Worm (Caenorhabditis elegans) whole organism, mixed stage, embryonic: ENCODE data around the gene K02C4.2.

Source experiments
- M03D4.4 ChIP-seq: sonication (generic microtip); optimal IDR thresholded peaks from 2 replicates; lab custom pipeline; 2017; ENCODE audit warnings: mild to moderate bottlenecking, missing genetic modification characterization, missing compliant biosample characterization
- bed-3 ChIP-seq: fragments of 200-800 bp; sonication (Bioruptor generic); optimal IDR thresholded peaks from 3 replicates; lab custom pipeline; 2018; ENCODE audit warnings: mild to moderate bottlenecking, missing genetic modification characterization, moderate library complexity, missing compliant biosample characterization
- blmp-1 ChIP-seq: fragments of 150-350 bp; optimal IDR thresholded peaks from 2 replicates; lab custom pipeline; 2014; ENCODE audit warnings: missing biosample characterization, missing genetic modification characterization
- ceh-39 ChIP-seq: fragments of 150-350 bp; optimal IDR thresholded peaks from 2 replicates; lab custom pipeline; 2014; ENCODE audit warnings: missing biosample characterization, missing genetic modification characterization
- ceh-43 ChIP-seq: fragments of 200-800 bp; sonication (Bioruptor generic); optimal IDR thresholded peaks from 2 replicates; lab custom pipeline; 2018; ENCODE audit warnings: mild to moderate bottlenecking, missing genetic modification characterization, moderate library complexity, missing compliant biosample characterization
- ceh-83 ChIP-seq: fragments of 200-800 bp; sonication (Bioruptor generic); optimal IDR thresholded peaks from 2 replicates; lab custom pipeline; 2018; ENCODE audit warnings: mild to moderate bottlenecking, missing genetic modification characterization, missing compliant biosample characterization
- ces-1 ChIP-seq: fragments of 150-350 bp; optimal IDR thresholded peaks from 2 replicates; lab custom pipeline; 2014; ENCODE audit warnings: missing biosample characterization, missing genetic modification reagents, missing genetic modification characterization
- cnd-1 ChIP-seq: fragments of 200-800 bp; sonication (Bioruptor generic); optimal IDR thresholded peaks from 2 replicates; lab custom pipeline; 2018; ENCODE audit warnings: mild to moderate bottlenecking, missing genetic modification characterization, missing compliant biosample characterization
- drap-1 ChIP-seq: fragments of 200-800 bp; sonication (Bioruptor generic); optimal IDR thresholded peaks from 3 replicates; lab custom pipeline; 2018; ENCODE audit warnings: mild to moderate bottlenecking, missing genetic modification characterization, missing compliant biosample characterization
- elt-1 ChIP-seq: sonication (generic microtip); optimal IDR thresholded peaks from 2 replicates; lab custom pipeline; 2017; ENCODE audit warnings: missing genetic modification characterization, mild to moderate bottlenecking, missing compliant biosample characterization, antibody characterized with exemption, moderate library complexity, borderline replicate concordance; ENCODE audit not compliant: insufficient read depth
- elt-3 ChIP-seq: fragments of 150-350 bp; optimal IDR thresholded peaks from 2 replicates; lab custom pipeline; 2014; ENCODE audit warnings: missing biosample characterization, missing genetic modification characterization
- flh-1 ChIP-seq: fragments of 200-800 bp; sonication (Bioruptor generic); optimal IDR thresholded peaks from 2 replicates; lab custom pipeline; 2018; ENCODE audit warnings: mild to moderate bottlenecking, missing genetic modification characterization, moderate library complexity, missing compliant biosample characterization
- ham-2 ChIP-seq: fragments of 200-800 bp; sonication (Bioruptor generic); optimal IDR thresholded peaks from 2 replicates; lab custom pipeline; 2018; ENCODE audit warnings: mild to moderate bottlenecking, missing genetic modification characterization, missing compliant biosample characterization
- hlh-1 ChIP-seq: fragments of 150-350 bp; optimal IDR thresholded peaks from 2 replicates; lab custom pipeline; 2014; ENCODE audit warnings: missing biosample characterization, missing genetic modification reagents, missing genetic modification characterization
- lin-13 ChIP-seq: fragments of 150-350 bp; optimal IDR thresholded peaks from 2 replicates; lab custom pipeline; 2014; ENCODE audit warnings: missing biosample characterization, missing genetic modification characterization
- lin-32 ChIP-seq: fragments of 200-800 bp; sonication (Bioruptor generic); optimal IDR thresholded peaks from 2 replicates; lab custom pipeline; 2018; ENCODE audit warnings: mild to moderate bottlenecking, missing genetic modification characterization, missing compliant biosample characterization
- lsy-2 ChIP-seq: fragments of 150-350 bp; optimal IDR thresholded peaks from 2 replicates; lab custom pipeline; 2014; ENCODE audit warnings: missing biosample characterization, missing genetic modification characterization
- mab-5 ChIP-seq: fragments of 150-350 bp; optimal IDR thresholded peaks from 2 replicates; lab custom pipeline; 2014; ENCODE audit warnings: missing biosample characterization, missing genetic modification characterization
- mep-1 ChIP-seq: fragments of 150-350 bp; optimal IDR thresholded peaks from 2 replicates; lab custom pipeline; 2017; ENCODE audit warnings: missing biosample characterization, missing genetic modification reagents, missing genetic modification characterization, inconsistent platforms
- mls-2 ChIP-seq: sonication (generic microtip); optimal IDR thresholded peaks from 2 replicates; lab custom pipeline; 2016; ENCODE audit warnings: mild to moderate bottlenecking, missing genetic modification characterization, moderate library complexity, missing compliant biosample characterization
- nhr-12 ChIP-seq: fragments of 150-350 bp; optimal IDR thresholded peaks from 2 replicates; lab custom pipeline; 2014; ENCODE audit warnings: missing biosample characterization, missing genetic modification characterization
- nhr-2 ChIP-seq: fragments of 150-350 bp; optimal IDR thresholded peaks from 2 replicates; lab custom pipeline; 2014; ENCODE audit warnings: missing biosample characterization, missing genetic modification characterization
- nhr-237 ChIP-seq: fragments of 150-350 bp; optimal IDR thresholded peaks from 2 replicates; lab custom pipeline; 2014; ENCODE audit warnings: missing biosample characterization, missing genetic modification characterization
- nhr-28 ChIP-seq: fragments of 150-350 bp; optimal IDR thresholded peaks from 2 replicates; lab custom pipeline; 2014; ENCODE audit warnings: missing biosample characterization, missing genetic modification characterization
- nhr-76 ChIP-seq: sonication (generic microtip); optimal IDR thresholded peaks from 2 replicates; lab custom pipeline; 2017; ENCODE audit warnings: missing biosample characterization, missing genetic modification characterization
- pha-4 ChIP-seq: fragments of 150-350 bp; optimal IDR thresholded peaks from 2 replicates; lab custom pipeline; 2018; ENCODE audit warnings: missing biosample characterization, missing genetic modification reagents, missing genetic modification characterization
- sem-2 ChIP-seq: fragments of 200-800 bp; sonication (Bioruptor generic); optimal IDR thresholded peaks from 2 replicates; lab custom pipeline; 2018; ENCODE audit warnings: mild to moderate bottlenecking, missing genetic modification characterization, missing compliant biosample characterization
- snpc-4 ChIP-seq: fragments of 150-350 bp; optimal IDR thresholded peaks from 2 replicates; lab custom pipeline; 2014; ENCODE audit warnings: missing biosample characterization, missing genetic modification characterization
- sptf-1 ChIP-seq: sonication (generic microtip); optimal IDR thresholded peaks from 2 replicates; lab custom pipeline; 2017; ENCODE audit warnings: mild to moderate bottlenecking, missing genetic modification characterization, moderate library complexity, missing compliant biosample characterization
- tbx-8 ChIP-seq: fragments of 200-800 bp; sonication (Bioruptor generic); optimal IDR thresholded peaks from 2 replicates; lab custom pipeline; 2018; ENCODE audit warnings: mild to moderate bottlenecking, missing genetic modification characterization, moderate library complexity, missing compliant biosample characterization
- unc-120 ChIP-seq: sonication (generic microtip); optimal IDR thresholded peaks from 2 replicates; lab custom pipeline; 2017; ENCODE audit warnings: missing genetic modification characterization, missing compliant biosample characterization; ENCODE audit not compliant: poor library complexity, severe bottlenecking
- unc-39 ChIP-seq: fragments of 150-350 bp; optimal IDR thresholded peaks from 2 replicates; lab custom pipeline; 2014; ENCODE audit warnings: missing biosample characterization, missing genetic modification characterization
- unc-62 ChIP-seq: fragments of 150-350 bp; optimal IDR thresholded peaks from 2 replicates; lab custom pipeline; 2014; ENCODE audit warnings: missing biosample characterization, missing genetic modification reagents, missing genetic modification characterization
- zip-8 ChIP-seq: fragments of 150-350 bp; optimal IDR thresholded peaks from 2 replicates; lab custom pipeline; 2014; ENCODE audit warnings: missing biosample characterization, missing genetic modification characterization
- ztf-11 ChIP-seq: fragments of 150-350 bp; optimal IDR thresholded peaks from 2 replicates; lab custom pipeline; 2014; ENCODE audit warnings: missing biosample characterization, missing genetic modification characterization

K02C4.2 gene

ce11 chrII:8106921-8107695, 31.5 kb downstream of the K02C4.2 start, which contains the start of the genes chst-1 and C41C4.9:
TSS of gene chst-1 (minus strand) at chrII:8106971.
TSS of gene C41C4.9 (plus strand) at chrII:8107645.
- peak; percentile 54 for TF ChIP-seq unc-39
- peak; percentile 73 for TF ChIP-seq elt-3 (tag; lab: Kevin White, UChicago)
- peak; percentile 16 for TF ChIP-seq lsy-2 (tag; lab: Kevin White, UChicago)
- peak; percentile 88 for TF ChIP-seq sem-2
- peak; percentile 35 for TF ChIP-seq nhr-28 (tag; lab: Kevin White, UChicago)
- TF ChIP-seq bed-3, result peak; percentile 91
- TF ChIP-seq M03D4.4 (tag; lab: Kevin White, UChicago), result peak; percentile 94
- TF ChIP-seq mep-1, result peak; percentile 63
- TF ChIP-seq ceh-43 (GFP tag; lab: Kevin White, UChicago), result peak; percentile 90
- peak; percentile 31 for TF ChIP-seq ztf-11 (tag; lab: Kevin White, UChicago)
- no peak for TF ChIP-seq nhr-237
- TF ChIP-seq cnd-1 (tag; lab: Kevin White, UChicago), result peak; percentile 97
- TF ChIP-seq drap-1 (GFP tag; lab: Kevin White, UChicago), result peak; percentile 97
- TF ChIP-seq mls-2, result peak; percentile 97
- peak; percentile 95 for TF ChIP-seq unc-120
- TF ChIP-seq ces-1 (GFP tag; lab: Kevin White, UChicago), result no peak
- TF ChIP-seq nhr-76 (tag; lab: Kevin White, UChicago), result no peak
- peak; percentile 96 for TF ChIP-seq ceh-83 (GFP tag; lab: Kevin White, UChicago)
- no peak for TF ChIP-seq ceh-39 (tag; lab: Kevin White, UChicago)
- TF ChIP-seq unc-62, result peak; percentile 80
- peak; percentile 90 for TF ChIP-seq tbx-8 (GFP tag; lab: Kevin White, UChicago)
- TF ChIP-seq zip-8 (tag; lab: Kevin White, UChicago), result no peak
- no peak for TF ChIP-seq nhr-2 (tag; lab: Kevin White, UChicago)
- peak; percentile 97 for TF ChIP-seq lin-32
- TF ChIP-seq blmp-1 (tag; lab: Kevin White, UChicago), result no peak
- no peak for TF ChIP-seq mab-5 (tag; lab: Kevin White, UChicago)
- TF ChIP-seq sptf-1 (tag; lab: Kevin White, UChicago), result peak; percentile 97
- no peak for TF ChIP-seq nhr-12 (tag; lab: Kevin White, UChicago)
- peak; percentile 29 for TF ChIP-seq lin-13
- TF ChIP-seq pha-4 (tag; lab: Kevin White, UChicago), result peak; percentile 80
- TF ChIP-seq elt-1 (tag; lab: Kevin White, UChicago), result no peak
- TF ChIP-seq flh-1 (GFP tag; lab: Kevin White, UChicago), result peak; percentile 87
- peak; percentile 66 for TF ChIP-seq hlh-1
- no peak for TF ChIP-seq snpc-4 (tag; lab: Kevin White, UChicago)
- peak; percentile 90 for TF ChIP-seq ham-2 (GFP tag; lab: Kevin White, UChicago)

- TF ChIP-seq snpc-4 (tag; lab: Kevin White, UChicago) (no peak), mab-5 (tag; lab: Kevin White, UChicago) (no peak), ceh-39 (tag; lab: Kevin White, UChicago) (no peak), nhr-76 (tag; lab: Kevin White, UChicago) (no peak), flh-1 (GFP tag; lab: Kevin White, UChicago) (no peak)
Measured at ce11 chrII:8112063-8112462, 36.5 kb downstream of the K02C4.2 start, which contains the start of gene lron-4. TSS of gene lron-4 (minus strand) at chrII:8112163.

DNA sequence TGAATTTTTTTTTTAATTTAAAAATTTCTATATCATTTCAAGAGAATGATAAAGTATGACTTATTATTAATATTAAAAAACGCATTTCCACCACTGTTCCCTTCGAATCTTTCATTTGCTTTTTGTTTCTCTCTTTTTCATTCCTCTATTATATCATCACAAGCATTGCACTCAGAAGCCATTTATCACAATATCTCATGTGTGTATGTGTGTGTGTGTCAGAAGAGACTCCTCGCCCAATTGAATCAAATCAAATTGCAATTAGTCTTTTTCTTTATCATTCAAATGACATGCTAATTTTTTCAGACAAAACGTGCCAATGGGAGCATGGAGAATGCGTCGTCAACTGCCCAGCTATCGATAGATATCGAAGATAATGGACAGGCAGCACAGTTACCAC, 40.6 kb downstream of the K02C4.2 start, which contains the start of gene unc-105:
Gene unc-105, plus strand, starts transcription at position 301 of the 400 bp plus-strand sequence.
- TF ChIP-seq mab-5 (tag; lab: Kevin White, UChicago) (no peak), unc-62 (peak; percentile 26)
